Worm (Caenorhabditis elegans): ENCODE measurements around the gene C11D2.7.

The C11D2.7 gene

DNA sequence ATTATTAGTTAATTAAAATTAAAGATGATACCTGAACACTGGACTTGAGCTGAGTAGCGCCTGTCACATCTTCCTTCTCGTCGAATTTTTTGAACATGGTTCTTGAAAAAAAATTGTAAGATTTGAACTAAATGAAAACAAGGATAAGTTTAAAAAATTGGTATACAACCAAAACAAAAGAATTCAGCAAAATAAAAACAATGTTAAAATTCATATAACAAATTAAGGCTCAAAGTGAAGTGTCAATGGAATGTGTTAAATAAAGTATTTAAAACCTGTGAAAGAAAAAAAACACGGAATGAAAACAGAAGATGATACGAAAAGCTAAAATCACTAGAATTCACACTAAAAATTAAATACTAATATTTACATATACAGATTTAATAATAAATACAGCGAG lies at the start of gene C11D2.7:
TSS of gene C11D2.7 (minus strand) at position 101 of the 400 bp plus-strand sequence.
- no peak for TF ChIP-seq R02D3.7 (tag; optimal IDR thresholded peaks at IDR 0.05)
- no peak for TF ChIP-seq unc-62 (GFP tag; optimal IDR thresholded peaks at IDR 0.05)
- no peak for TF ChIP-seq elt-3 (tag; optimal IDR thresholded peaks at IDR 0.05)

- TF ChIP-seq ceh-9 (tag; optimal IDR thresholded peaks at IDR 0.05) (no peak), nfya-1 (tag; optimal IDR thresholded peaks at IDR 0.05; ENCODE audit: insufficient read depth) (no peak)
Measured at ce11 chrIV:6201769-6202168, 46.6 kb upstream of the C11D2.7 start, which contains the start of gene tkr-2. tkr-2 (plus strand) TSS chrIV:6202069.

- no peak for TF ChIP-seq lin-39 (tag; optimal IDR thresholded peaks at IDR 0.05)
- TF ChIP-seq daf-12 (tag; optimal IDR thresholded peaks at IDR 0.05) = no peak
- no peak for TF ChIP-seq aly-2 (tag; optimal IDR thresholded peaks at IDR 0.05)
- no peak for TF ChIP-seq lsy-12 (tag; optimal IDR thresholded peaks at IDR 0.05)
- TF ChIP-seq R02D3.7 (tag; optimal IDR thresholded peaks at IDR 0.05) = no peak
- no peak for TF ChIP-seq nhr-237 (tag; optimal IDR thresholded peaks at IDR 0.05)
- no peak for TF ChIP-seq pha-4 (tag; optimal IDR thresholded peaks at IDR 0.05)
- TF ChIP-seq nhr-25 (tag; optimal IDR thresholded peaks at IDR 0.05) = no peak
- no peak for TF ChIP-seq ceh-28 (tag; optimal IDR thresholded peaks at IDR 0.05)
- TF ChIP-seq ceh-9 (tag; optimal IDR thresholded peaks at IDR 0.05) = no peak
- TF ChIP-seq snpc-4 (tag; optimal IDR thresholded peaks at IDR 0.05) = no peak
Measured at ce11 chrIV:6200249-6200648, 45.1 kb upstream of the C11D2.7 start.

ce11 chrIV:6187160-6187559 lies 32.0 kb upstream of the C11D2.7 start:
- TF ChIP-seq nfya-1 (tag; optimal IDR thresholded peaks at IDR 0.05; ENCODE audit: insufficient read depth) = no peak
- TF ChIP-seq nhr-23 (tag; optimal IDR thresholded peaks at IDR 0.05) = no peak
- no peak for TF ChIP-seq tbx-2 (tag; optimal IDR thresholded peaks at IDR 0.05)
- no peak for TF ChIP-seq elt-3 (tag; optimal IDR thresholded peaks at IDR 0.05)
- no peak for TF ChIP-seq egl-27 (tag; optimal IDR thresholded peaks at IDR 0.05)
- no peak for TF ChIP-seq nhr-12 (tag; optimal IDR thresholded peaks at IDR 0.05)
- TF ChIP-seq elt-2 (tag; optimal IDR thresholded peaks at IDR 0.05) = no peak
- TF ChIP-seq fos-1 (tag; optimal IDR thresholded peaks at IDR 0.05) = no peak

- TF ChIP-seq sea-2 (GFP tag; optimal IDR thresholded peaks at IDR 0.05) (no peak), jun-1 (tag; optimal IDR thresholded peaks at IDR 0.05) (peak; percentile 70), ztf-11 (tag; optimal IDR thresholded peaks at IDR 0.05) (no peak), ceh-82 (tag; optimal IDR thresholded peaks at IDR 0.05) (no peak), elt-1 (tag; optimal IDR thresholded peaks at IDR 0.05) (no peak), fkh-10 (GFP tag; optimal IDR thresholded peaks at IDR 0.05) (no peak), mml-1 (tag; optimal IDR thresholded peaks at IDR 0.05) (no peak), pha-4 (tag; optimal IDR thresholded peaks at IDR 0.05) (peak; percentile 49), pqm-1 (tag; optimal IDR thresholded peaks at IDR 0.05) (peak; percentile 87), elt-2 (tag; optimal IDR thresholded peaks at IDR 0.05) (peak; percentile 88), hmg-11 (tag; optimal IDR thresholded peaks at IDR 0.05) (no peak)
Measured at ce11 chrIV:6185578-6185977, 30.4 kb upstream of the C11D2.7 start, which contains the start of gene asp-9. asp-9 (plus strand) TSS chrIV:6185889.

DNA sequence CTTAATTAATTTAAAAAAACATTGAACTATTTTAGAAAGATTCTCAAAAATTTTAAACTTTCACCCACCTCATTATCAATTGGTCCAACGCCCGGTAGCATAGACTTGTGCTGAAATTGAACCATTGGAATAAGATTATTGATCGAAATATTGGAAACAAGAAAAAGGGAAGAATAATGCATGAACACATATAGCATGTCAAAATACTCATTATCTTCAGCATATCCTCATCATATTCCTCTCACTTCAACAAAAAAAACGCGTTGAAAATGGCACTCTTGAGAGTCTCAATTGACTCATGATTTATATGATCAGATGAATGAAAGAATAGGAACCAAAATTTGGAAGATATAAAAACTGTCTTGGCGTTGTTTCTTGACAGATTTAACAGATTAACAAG lies 28.6 kb upstream of the C11D2.7 start, which contains the start of gene unc-77:
TSS of gene unc-77 (minus strand) at position 101 of the 400 bp plus-strand sequence.
- no peak for TF ChIP-seq egl-27 (tag; optimal IDR thresholded peaks at IDR 0.05)
- no peak for TF ChIP-seq ceh-16 (tag; optimal IDR thresholded peaks at IDR 0.05)
- no peak for TF ChIP-seq fos-1 (tag; optimal IDR thresholded peaks at IDR 0.05)
- TF ChIP-seq nhr-237 (tag; optimal IDR thresholded peaks at IDR 0.05) = no peak
- no peak for TF ChIP-seq mdl-1 (tag; optimal IDR thresholded peaks at IDR 0.05)
- TF ChIP-seq lin-39 (tag; optimal IDR thresholded peaks at IDR 0.05) = no peak
- TF ChIP-seq lin-15B (tag; optimal IDR thresholded peaks at IDR 0.05) = no peak
- TF ChIP-seq daf-12 (tag; optimal IDR thresholded peaks at IDR 0.05) = no peak
- TF ChIP-seq ZK546.5 (tag; optimal IDR thresholded peaks at IDR 0.05) = no peak
- TF ChIP-seq pqm-1 (tag; optimal IDR thresholded peaks at IDR 0.05) = no peak
- TF ChIP-seq ztf-4 (tag; optimal IDR thresholded peaks at IDR 0.05) = no peak
- no peak for TF ChIP-seq eor-1 (tag; optimal IDR thresholded peaks at IDR 0.05)
- no peak for TF ChIP-seq mml-1 (tag; optimal IDR thresholded peaks at IDR 0.05)
- TF ChIP-seq aly-2 (tag; optimal IDR thresholded peaks at IDR 0.05) = no peak

Measured in whole organism, L3 larva.